Worm (Caenorhabditis elegans): ENCODE results near the gene Y50D7A.8.

Y50D7A.8 gene

DNA sequence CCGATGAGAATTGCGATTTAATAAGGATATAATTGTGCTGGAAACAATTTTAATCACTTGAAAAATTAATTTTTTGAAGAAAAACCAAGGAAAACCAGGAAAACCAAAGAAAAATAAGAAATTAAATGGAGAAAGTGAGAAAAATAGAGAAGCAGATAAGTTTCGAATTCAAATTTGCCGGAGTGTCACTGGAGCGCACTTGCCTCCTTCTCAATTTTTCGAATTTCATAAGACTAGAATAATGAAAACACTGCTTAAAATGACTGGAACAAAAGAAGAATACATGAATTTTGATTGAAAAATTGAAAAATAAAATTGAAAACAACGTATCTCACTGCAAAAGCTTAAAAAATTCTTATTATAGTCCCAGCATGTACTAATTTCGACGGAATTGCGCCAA is 5.4 kb upstream of the Y50D7A.8 start:
- no peak for TF ChIP-seq hmbx-1 (tag; optimal IDR thresholded peaks at IDR 0.05)
- TF ChIP-seq sea-1 (GFP tag; conservative IDR thresholded peaks at IDR 0.05) = no peak
- TF ChIP-seq F13C5.2 (tag; optimal IDR thresholded peaks at IDR 0.05) = no peak
- no peak for TF ChIP-seq hnd-1 (tag; optimal IDR thresholded peaks at IDR 0.05)
- TF ChIP-seq scrt-1 (GFP tag; IDR thresholded peaks at IDR 0.05) = no peak
- no peak for TF ChIP-seq ama-1 (optimal IDR thresholded peaks at IDR 0.05)

DNA sequence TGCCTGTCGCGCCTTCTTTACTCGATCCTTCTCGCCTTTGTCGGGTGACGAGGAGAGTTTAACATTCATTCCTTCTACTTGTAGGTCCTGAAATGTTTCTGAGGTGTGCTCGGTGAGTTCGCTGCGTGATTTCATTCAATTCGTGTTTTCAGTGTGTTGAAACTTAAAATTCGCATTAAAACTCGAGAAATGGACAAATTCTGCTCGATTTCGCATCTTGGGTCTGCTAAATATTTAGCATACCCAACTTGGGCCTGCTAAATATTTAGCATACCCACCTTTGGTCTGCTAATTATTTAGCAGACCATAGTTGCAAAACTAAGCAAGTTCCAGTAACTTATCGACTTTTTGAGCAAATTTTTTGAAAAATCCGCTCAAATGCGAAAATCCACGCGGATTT is 4.3 kb upstream of the Y50D7A.8 start:
- TF ChIP-seq ama-1 (optimal IDR thresholded peaks at IDR 0.05) (no peak), ets-7 (tag; optimal IDR thresholded peaks at IDR 0.05) (no peak), sea-1 (GFP tag; conservative IDR thresholded peaks at IDR 0.05) (no peak)

DNA sequence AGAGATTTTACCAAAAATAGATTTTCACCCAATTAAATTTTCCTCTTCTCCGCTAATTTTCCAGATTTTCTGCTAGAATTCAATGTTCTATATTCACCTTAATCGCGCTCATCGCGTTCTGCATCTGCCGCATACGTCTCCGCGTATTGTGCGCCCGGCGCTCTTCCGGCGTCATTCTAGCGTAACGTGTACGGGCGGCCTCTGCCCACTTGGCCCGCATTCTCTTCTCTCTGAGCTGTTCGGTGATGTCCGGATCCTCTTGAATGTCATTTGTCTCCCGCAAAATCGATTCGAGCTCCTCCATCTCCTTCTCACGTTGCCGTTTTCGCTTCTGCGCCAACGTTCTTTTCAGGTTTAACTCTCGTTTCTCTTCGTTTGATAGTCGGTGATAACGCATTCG is 3.9 kb upstream of the Y50D7A.8 start:
- no peak for TF ChIP-seq pes-1 (GFP tag; IDR thresholded peaks at IDR 0.05)
- TF ChIP-seq aly-1 (tag; optimal IDR thresholded peaks at IDR 0.05) = no peak
- peak; percentile 39 for TF ChIP-seq hmg-4 (GFP tag; optimal IDR thresholded peaks at IDR 0.05)
- TF ChIP-seq ets-7 (tag; optimal IDR thresholded peaks at IDR 0.05) = no peak

DNA sequence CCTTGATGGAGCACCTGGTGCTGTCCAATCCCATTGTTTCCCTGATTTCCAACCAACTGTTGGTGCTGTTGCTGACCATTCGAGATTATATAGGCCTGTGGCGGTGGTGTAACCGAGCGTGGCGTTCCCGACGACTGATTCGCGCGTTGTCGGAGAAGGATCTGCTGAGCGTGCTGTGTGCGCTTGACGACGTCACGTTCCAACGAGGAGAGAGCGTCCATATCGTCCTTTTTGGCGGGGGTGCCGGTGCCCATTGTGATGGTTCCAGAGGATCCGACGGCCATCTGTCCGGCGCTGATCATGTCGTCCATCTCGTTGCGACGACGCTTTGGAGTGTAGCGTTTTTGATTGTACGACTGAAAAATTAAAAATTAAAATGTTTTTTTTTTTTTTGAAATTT is 2.5 kb upstream of the Y50D7A.8 start:
- no peak for TF ChIP-seq tbx-11 (GFP tag; IDR thresholded peaks at IDR 0.05)
- TF ChIP-seq hmg-4 (GFP tag; optimal IDR thresholded peaks at IDR 0.05) = peak; percentile 3

DNA sequence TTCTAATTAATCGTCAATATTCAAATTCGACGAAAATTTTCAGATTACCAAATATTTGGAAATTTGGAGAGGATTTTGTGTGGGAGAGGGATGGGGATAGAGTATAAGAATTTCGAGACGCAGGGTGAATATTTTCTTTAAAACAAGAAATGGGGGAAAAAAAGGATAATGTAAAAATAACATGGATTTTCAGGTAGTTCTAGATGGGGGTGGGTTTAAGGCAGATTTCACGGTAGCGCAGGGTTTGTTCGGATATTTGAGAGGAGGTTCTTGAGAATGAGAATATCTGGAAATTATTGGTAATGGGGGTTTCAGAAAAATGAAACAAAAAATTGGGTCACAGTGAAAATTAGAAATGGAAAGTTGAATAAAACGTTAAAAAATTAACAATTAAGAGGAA is 1.3 kb upstream of the Y50D7A.8 start:
- TF ChIP-seq ceh-36 (tag; optimal IDR thresholded peaks at IDR 0.05) = no peak
- TF ChIP-seq pes-1 (GFP tag; IDR thresholded peaks at IDR 0.05) = 0 out of 2 replicates have a peak, but pooled peaks have one; percentile 28
- TF ChIP-seq hnd-1 (tag; optimal IDR thresholded peaks at IDR 0.05) = no peak

DNA sequence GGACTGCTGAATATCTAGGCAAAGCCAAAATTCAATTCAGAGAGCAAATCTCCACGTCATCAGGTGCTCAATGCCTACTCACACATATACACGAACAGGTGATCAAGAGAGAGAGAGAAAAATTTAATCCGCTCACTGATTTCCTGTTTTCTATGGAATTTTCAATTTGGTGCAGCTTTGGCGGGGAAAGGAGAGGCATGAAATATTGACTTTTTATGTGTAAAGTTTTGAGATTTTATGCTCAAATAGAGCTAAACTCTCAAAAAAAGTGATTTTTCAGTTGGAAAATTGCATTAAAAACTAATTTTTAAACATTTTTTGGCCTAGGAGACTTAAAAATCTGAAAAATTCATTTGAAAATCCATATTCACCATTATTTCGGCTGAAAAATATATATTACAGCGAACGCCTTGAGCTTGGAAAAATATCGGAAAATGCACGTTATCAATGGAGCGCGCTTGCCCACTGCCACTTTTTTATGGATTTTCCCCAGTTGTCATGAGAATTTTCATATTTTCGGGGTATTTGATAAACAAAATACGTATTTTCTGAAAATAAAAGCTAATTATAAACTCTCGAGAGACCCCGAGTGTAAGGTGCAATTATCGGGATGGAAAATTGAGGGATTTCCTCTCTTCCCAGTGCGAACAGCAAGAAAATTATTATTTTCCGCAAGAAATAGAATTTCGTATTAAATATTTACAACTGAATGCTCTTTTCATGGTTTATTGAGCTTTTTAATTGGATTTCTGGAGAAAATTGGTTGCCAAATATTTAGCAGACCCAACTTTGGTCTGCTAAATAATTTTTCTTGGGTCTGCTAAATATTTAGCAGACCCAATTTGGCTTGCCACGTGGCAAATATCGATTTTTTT is 542 bp upstream of the Y50D7A.8 start:
- TF ChIP-seq tra-4 (tag; optimal IDR thresholded peaks at IDR 0.05) (no peak), tbx-37 (GFP tag; conservative IDR thresholded peaks at IDR 0.05) (no peak), scrt-1 (GFP tag; IDR thresholded peaks at IDR 0.05) (no peak), tbx-11 (GFP tag; IDR thresholded peaks at IDR 0.05) (no peak), sea-1 (GFP tag; conservative IDR thresholded peaks at IDR 0.05) (no peak), hmg-4 (GFP tag; optimal IDR thresholded peaks at IDR 0.05) (no peak), ama-1 (optimal IDR thresholded peaks at IDR 0.05) (peak; percentile 54), B0310.2 (tag; optimal IDR thresholded peaks at IDR 0.05) (peak; percentile 27), ceh-36 (tag; optimal IDR thresholded peaks at IDR 0.05) (no peak), ets-7 (tag; optimal IDR thresholded peaks at IDR 0.05) (no peak), flt-1 (GFP tag; IDR thresholded peaks at IDR 0.05) (no peak), F13C5.2 (tag; optimal IDR thresholded peaks at IDR 0.05) (peak; percentile 19), pes-1 (GFP tag; IDR thresholded peaks at IDR 0.05) (no peak), hmbx-1 (tag; optimal IDR thresholded peaks at IDR 0.05) (no peak), aly-1 (tag; optimal IDR thresholded peaks at IDR 0.05) (no peak), ceh-13 (GFP tag; optimal IDR thresholded peaks at IDR 0.05) (no peak), hnd-1 (tag; optimal IDR thresholded peaks at IDR 0.05) (peak; percentile 2)

DNA sequence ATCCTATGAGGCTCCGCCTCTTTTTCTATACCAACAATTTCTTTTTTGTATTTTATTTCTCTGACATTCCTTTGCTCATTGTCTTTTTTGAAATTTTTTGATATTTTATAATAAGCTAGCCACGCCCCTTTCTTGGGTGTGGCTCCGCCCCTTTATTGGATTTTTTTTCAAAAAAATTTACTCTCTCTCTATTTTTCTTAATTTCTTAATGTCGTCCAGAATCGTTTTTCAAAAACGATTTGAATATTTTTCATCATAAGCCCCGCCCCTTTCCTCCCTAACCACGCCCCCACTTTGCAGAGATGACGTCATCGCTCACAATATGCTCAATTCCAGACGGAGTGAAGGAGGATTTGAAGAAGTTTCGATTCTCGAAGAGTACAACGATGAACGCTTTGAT is 27.9 kb downstream of the Y50D7A.8 start, which contains the start of gene Y50D7A.10:
Gene Y50D7A.10 (plus strand): TSS at position 301 of the 400 bp plus-strand sequence.
- TF ChIP-seq aly-1 (tag; optimal IDR thresholded peaks at IDR 0.05) = no peak
- no peak for TF ChIP-seq tra-4 (tag; optimal IDR thresholded peaks at IDR 0.05)
- TF ChIP-seq ets-7 (tag; optimal IDR thresholded peaks at IDR 0.05) = no peak
- TF ChIP-seq scrt-1 (GFP tag; IDR thresholded peaks at IDR 0.05) = no peak
- TF ChIP-seq pes-1 (GFP tag; IDR thresholded peaks at IDR 0.05) = no peak
- no peak for TF ChIP-seq tbx-37 (GFP tag; conservative IDR thresholded peaks at IDR 0.05)
- no peak for TF ChIP-seq flt-1 (GFP tag; IDR thresholded peaks at IDR 0.05)
- TF ChIP-seq hmbx-1 (tag; optimal IDR thresholded peaks at IDR 0.05) = no peak
- TF ChIP-seq B0310.2 (tag; optimal IDR thresholded peaks at IDR 0.05) = no peak
- no peak for TF ChIP-seq tbx-11 (GFP tag; IDR thresholded peaks at IDR 0.05)
- no peak for TF ChIP-seq ama-1 (optimal IDR thresholded peaks at IDR 0.05)
- no peak for TF ChIP-seq F13C5.2 (tag; optimal IDR thresholded peaks at IDR 0.05)
- TF ChIP-seq hmg-4 (GFP tag; optimal IDR thresholded peaks at IDR 0.05) = no peak
- no peak for TF ChIP-seq hnd-1 (tag; optimal IDR thresholded peaks at IDR 0.05)
- no peak for TF ChIP-seq ceh-13 (GFP tag; optimal IDR thresholded peaks at IDR 0.05)
- TF ChIP-seq sea-1 (GFP tag; conservative IDR thresholded peaks at IDR 0.05) = no peak

DNA sequence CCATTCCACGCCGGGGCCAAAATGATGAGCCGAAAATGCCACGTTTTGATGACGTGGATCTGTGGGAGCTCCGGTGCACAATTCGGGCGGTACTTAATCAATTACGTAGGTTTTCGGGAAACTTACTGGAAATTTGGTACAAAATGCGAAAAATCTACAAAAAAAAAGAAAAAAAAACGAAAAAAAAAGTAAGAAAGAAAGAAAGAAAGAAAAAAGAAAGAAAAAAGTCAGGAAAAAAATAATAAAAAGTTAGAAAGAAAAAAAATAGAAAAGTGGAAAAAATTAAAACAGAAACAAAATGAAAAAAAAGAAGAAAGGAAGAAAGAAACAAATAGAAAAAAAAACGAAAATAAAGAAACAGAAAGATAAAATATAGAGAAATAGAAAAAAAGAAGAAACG is 30.2 kb downstream of the Y50D7A.8 start:
- TF ChIP-seq tbx-11 (GFP tag; IDR thresholded peaks at IDR 0.05) = no peak
- TF ChIP-seq F13C5.2 (tag; optimal IDR thresholded peaks at IDR 0.05) = no peak
- TF ChIP-seq flt-1 (GFP tag; IDR thresholded peaks at IDR 0.05) = no peak
- TF ChIP-seq ceh-36 (tag; optimal IDR thresholded peaks at IDR 0.05) = no peak
- no peak for TF ChIP-seq hmbx-1 (tag; optimal IDR thresholded peaks at IDR 0.05)
- TF ChIP-seq sea-1 (GFP tag; conservative IDR thresholded peaks at IDR 0.05) = no peak
- no peak for TF ChIP-seq ama-1 (optimal IDR thresholded peaks at IDR 0.05)
- TF ChIP-seq pes-1 (GFP tag; IDR thresholded peaks at IDR 0.05) = no peak
- no peak for TF ChIP-seq hmg-4 (GFP tag; optimal IDR thresholded peaks at IDR 0.05)
- TF ChIP-seq ets-7 (tag; optimal IDR thresholded peaks at IDR 0.05) = no peak
- TF ChIP-seq aly-1 (tag; optimal IDR thresholded peaks at IDR 0.05) = no peak
- no peak for TF ChIP-seq B0310.2 (tag; optimal IDR thresholded peaks at IDR 0.05)
- TF ChIP-seq scrt-1 (GFP tag; IDR thresholded peaks at IDR 0.05) = no peak
- no peak for TF ChIP-seq tbx-37 (GFP tag; conservative IDR thresholded peaks at IDR 0.05)
- no peak for TF ChIP-seq ceh-13 (GFP tag; optimal IDR thresholded peaks at IDR 0.05)
- no peak for TF ChIP-seq hnd-1 (tag; optimal IDR thresholded peaks at IDR 0.05)
- no peak for TF ChIP-seq tra-4 (tag; optimal IDR thresholded peaks at IDR 0.05)

Measured in whole organism, early embryonic.